Fruit fly (Drosophila melanogaster): ENCODE results near the gene CG9705.

Gene CG9705

dm6 chr3L:16765647-16766628 lies 14.0 kb upstream of the CG9705 start, which contains the start of gene Nrt (continued):
- peak; percentile 42 for TF ChIP-seq CG4328 (GFP tag; optimal IDR thresholded peaks at IDR 0.05)
- TF ChIP-seq Vsx1 (GFP tag; optimal IDR thresholded peaks at IDR 0.05): peak; percentile 56
- no peak; the same call in 1 of the 3 replicates for TF ChIP-seq knrl (GFP tag; IDR thresholded peaks at IDR 0.05; ENCODE audit: partially characterized antibody)
- TF ChIP-seq CG17802 (tag; optimal IDR thresholded peaks at IDR 0.05): no peak
- TF ChIP-seq zfh1 (GFP tag; IDR thresholded peaks at IDR 0.05): peak; percentile 39; the same call in 1 of the 3 replicates
- TF ChIP-seq sima (GFP tag; optimal IDR thresholded peaks at IDR 0.05): no peak
- TF ChIP-seq hbn (GFP tag; IDR thresholded peaks at IDR 0.05; ENCODE audit: partially characterized antibody): peak; percentile 20; the same call in 1 of the 2 replicates
- TF ChIP-seq MTF-1 (GFP tag; optimal IDR thresholded peaks at IDR 0.05; ENCODE audit: borderline replicate concordance): no peak
- no peak for TF ChIP-seq slp2 (GFP tag; optimal IDR thresholded peaks at IDR 0.05)
- peak; percentile 27 for TF ChIP-seq CG2875 (GFP tag; optimal IDR thresholded peaks at IDR 0.05)
- TF ChIP-seq fd64A (GFP tag; optimal IDR thresholded peaks at IDR 0.05): no peak
- TF ChIP-seq pzg (GFP tag; optimal IDR thresholded peaks at IDR 0.05): no peak
- peak; percentile 44 for TF ChIP-seq CG18764 (GFP tag; optimal IDR thresholded peaks at IDR 0.05)
- TF ChIP-seq Usf (GFP tag; optimal IDR thresholded peaks at IDR 0.05): no peak
- TF ChIP-seq Antp (GFP tag; optimal IDR thresholded peaks at IDR 0.05): no peak
- no peak for TF ChIP-seq crc (GFP tag; optimal IDR thresholded peaks at IDR 0.05)
- TF ChIP-seq CG15696 (tag; optimal IDR thresholded peaks at IDR 0.05): peak; percentile 54
- TF ChIP-seq CG10147 (GFP tag; optimal IDR thresholded peaks at IDR 0.05): peak; percentile 83
- peak; percentile 12 for TF ChIP-seq CG12155 (GFP tag; optimal IDR thresholded peaks at IDR 0.05)
- TF ChIP-seq eyg (GFP tag; optimal IDR thresholded peaks at IDR 0.05): no peak
- peak; percentile 78 for TF ChIP-seq cg (GFP tag; optimal IDR thresholded peaks at IDR 0.05)
- TF ChIP-seq CG7786 (GFP tag; optimal IDR thresholded peaks at IDR 0.05): no peak
- no peak for TF ChIP-seq mirr (GFP tag; optimal IDR thresholded peaks at IDR 0.05)
- peak; percentile 66 for TF ChIP-seq CG33557 (GFP tag; optimal IDR thresholded peaks at IDR 0.05)
- no peak for TF ChIP-seq pnt (GFP tag; optimal IDR thresholded peaks at IDR 0.05)
- TF ChIP-seq Drgx (GFP tag; IDR thresholded peaks at IDR 0.05): peak; percentile 69
- no peak for TF ChIP-seq CG4282 (GFP tag; optimal IDR thresholded peaks at IDR 0.05)
- no peak for TF ChIP-seq CG11085 (GFP tag; IDR thresholded peaks at IDR 0.05)
- peak; percentile 48 for TF ChIP-seq pfk (GFP tag; optimal IDR thresholded peaks at IDR 0.05)
- peak; percentile 19 for TF ChIP-seq Fer3 (tag; optimal IDR thresholded peaks at IDR 0.05)
- TF ChIP-seq CG16815 (GFP tag; optimal IDR thresholded peaks at IDR 0.05): peak; percentile 18
- TF ChIP-seq CG13287 (GFP tag; IDR thresholded peaks at IDR 0.05; ENCODE audit: partially characterized antibody): peak; percentile 58
- TF ChIP-seq wor (GFP tag; IDR thresholded peaks at IDR 0.05): no peak
- 0 out of 2 replicates have a peak, but pooled peaks have one; percentile 24 for TF ChIP-seq inv (GFP tag; IDR thresholded peaks at IDR 0.05; ENCODE audit: partially characterized antibody)
- TF ChIP-seq da (GFP tag; optimal IDR thresholded peaks at IDR 0.05): no peak
- peak; percentile 55 for TF ChIP-seq tap (tag; optimal IDR thresholded peaks at IDR 0.05)
- no peak for TF ChIP-seq Sry-β (GFP tag; optimal IDR thresholded peaks at IDR 0.05)
- TF ChIP-seq Awh (GFP tag; IDR thresholded peaks at IDR 0.05): peak; percentile 57; the same call in 1 of the 2 replicates
- TF ChIP-seq Poxn (GFP tag; IDR thresholded peaks at IDR 0.05): no peak
- peak; percentile 26 for TF ChIP-seq CG10431 (GFP tag; optimal IDR thresholded peaks at IDR 0.05)
- TF ChIP-seq jing (GFP tag; optimal IDR thresholded peaks at IDR 0.05): no peak
- TF ChIP-seq Blimp-1 (GFP tag; optimal IDR thresholded peaks at IDR 0.05): peak; percentile 78
- TF ChIP-seq chn (GFP tag; optimal IDR thresholded peaks at IDR 0.05): peak; percentile 7
- peak; percentile 83 for TF ChIP-seq CG18599 (GFP tag; optimal IDR thresholded peaks at IDR 0.05)
- no peak for TF ChIP-seq vfl (GFP tag; optimal IDR thresholded peaks at IDR 0.05)
- peak; percentile 73 for TF ChIP-seq CG32532 (GFP tag; IDR thresholded peaks at IDR 0.05)
- TF ChIP-seq CG1602 (GFP tag; optimal IDR thresholded peaks at IDR 0.05): no peak

Data from whole organism, embryonic.